Fruit fly (Drosophila melanogaster): ENCODE data around the gene c11.1.
A peak's percentile ranks its signal among the peaks of the same experiment; 100 is the strongest.

Gene c11.1

DNA sequence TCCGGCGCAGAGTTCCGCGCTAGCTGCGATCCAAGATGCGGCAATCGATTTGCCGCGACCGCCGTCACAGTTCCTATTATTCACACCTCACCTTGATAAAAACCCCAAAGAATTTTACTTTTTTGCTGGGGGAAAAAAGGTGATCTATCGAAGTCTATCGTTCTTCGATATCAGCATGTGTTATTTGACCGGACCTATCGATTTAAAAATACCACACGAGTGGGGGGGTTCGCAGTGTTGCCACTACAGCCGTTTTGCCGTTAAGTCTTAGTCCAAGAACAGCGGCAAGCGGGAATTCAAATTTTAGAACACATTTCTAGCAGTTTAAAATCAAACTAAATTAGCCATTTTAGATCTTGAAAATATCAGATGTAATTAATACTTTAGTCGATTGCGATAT is 50.7 kb downstream of the c11.1 start, which contains the start of gene CG12121 (continued):
- TF ChIP-seq CG11504 (tag; optimal IDR thresholded peaks at IDR 0.05) (no peak), CG14441 (GFP tag; IDR thresholded peaks at IDR 0.05) (no peak), CG12299 (tag; optimal IDR thresholded peaks at IDR 0.05) (no peak), pros (GFP tag; optimal IDR thresholded peaks at IDR 0.05) (no peak), CG10267 (tag; optimal IDR thresholded peaks at IDR 0.05) (no peak), Atf3 (GFP tag; optimal IDR thresholded peaks at IDR 0.05) (no peak), sr (GFP tag; IDR thresholded peaks at IDR 0.05) (no peak), lilli (GFP tag; optimal IDR thresholded peaks at IDR 0.05) (no peak), Sry-δ (GFP tag; optimal IDR thresholded peaks at IDR 0.05) (peak; percentile 68), ERR (GFP tag; optimal IDR thresholded peaks at IDR 0.05) (no peak), Antp (GFP tag; optimal IDR thresholded peaks at IDR 0.05) (no peak), prd (optimal IDR thresholded peaks at IDR 0.05) (no peak), prd (GFP tag; IDR thresholded peaks at IDR 0.05) (no peak), CG8089 (GFP tag; optimal IDR thresholded peaks at IDR 0.05) (no peak), Adf1 (GFP tag; IDR thresholded peaks at IDR 0.05) (no peak), vnd (GFP tag; IDR thresholded peaks at IDR 0.05; ENCODE audit: partially characterized antibody) (peak; percentile 71), CG2678 (tag; optimal IDR thresholded peaks at IDR 0.05) (no peak), bigmax (GFP tag; optimal IDR thresholded peaks at IDR 0.05) (no peak), ssp (GFP tag; IDR thresholded peaks at IDR 0.05) (no peak), Hr51 (GFP tag; optimal IDR thresholded peaks at IDR 0.05) (no peak), dysf (GFP tag; IDR thresholded peaks at IDR 0.05) (no peak), kah (GFP tag; optimal IDR thresholded peaks at IDR 0.05) (no peak), CG14050 (GFP tag; IDR thresholded peaks at IDR 0.05) (no peak), ken (GFP tag; IDR thresholded peaks at IDR 0.05) (no peak), HLH4C (GFP tag; IDR thresholded peaks at IDR 0.05; ENCODE audit: partially characterized antibody) (peak; percentile 79), jing (GFP tag; optimal IDR thresholded peaks at IDR 0.05) (no peak), CG15601 (tag; optimal IDR thresholded peaks at IDR 0.05) (no peak), ems (GFP tag; optimal IDR thresholded peaks at IDR 0.05) (no peak), crp (GFP tag; optimal IDR thresholded peaks at IDR 0.05) (peak in 1 of 2 experiments; percentile 19), sisA (GFP tag; IDR thresholded peaks at IDR 0.05) (no peak), CG5180 (GFP tag; optimal IDR thresholded peaks at IDR 0.05) (no peak), CG2889 (GFP tag; IDR thresholded peaks at IDR 0.05) (no peak), crc (GFP tag; optimal IDR thresholded peaks at IDR 0.05) (no peak), CG30020 (tag; optimal IDR thresholded peaks at IDR 0.05) (no peak), CG4328 (GFP tag; optimal IDR thresholded peaks at IDR 0.05) (no peak), MTF-1 (GFP tag; optimal IDR thresholded peaks at IDR 0.05; ENCODE audit: borderline replicate concordance) (no peak), ro (GFP tag; IDR thresholded peaks at IDR 0.05) (no peak), Hr78 (GFP tag; optimal IDR thresholded peaks at IDR 0.05) (no peak), CG1792 (GFP tag; optimal IDR thresholded peaks at IDR 0.05) (no peak), CG17186 (GFP tag; optimal IDR thresholded peaks at IDR 0.05) (no peak), oc (tag; optimal IDR thresholded peaks at IDR 0.05) (no peak), Xbp1 (GFP tag; optimal IDR thresholded peaks at IDR 0.05) (no peak), Doc3 (GFP tag; IDR thresholded peaks at IDR 0.05; ENCODE audit: partially characterized antibody) (peak; percentile 58), CG33557 (GFP tag; optimal IDR thresholded peaks at IDR 0.05) (no peak), Usf (GFP tag; optimal IDR thresholded peaks at IDR 0.05) (no peak), stwl (tag; optimal IDR thresholded peaks at IDR 0.05) (peak; percentile 53), CkIIα-i1 (GFP tag; IDR thresholded peaks at IDR 0.05) (no peak), CG12659 (GFP tag; optimal IDR thresholded peaks at IDR 0.05) (peak; percentile 11), CG1603 (tag; optimal IDR thresholded peaks at IDR 0.05) (no peak), gsb-n (tag; optimal IDR thresholded peaks at IDR 0.05) (no peak), sob (GFP tag; IDR thresholded peaks at IDR 0.05) (no peak)

Measured in whole organism, embryonic.